Worm (Caenorhabditis elegans): Measurements from ENCODE around the gene sre-26.
A peak's percentile ranks its signal among the peaks of the same experiment; 100 is the strongest.

The sre-26 gene

ce11 chrII:12420486-12420885 lies at the start of gene sre-26:
TSS of gene sre-26 (minus strand) at chrII:12420586.
- no peak for TF ChIP-seq blmp-1 (tag; optimal IDR thresholded peaks at IDR 0.05)
- TF ChIP-seq mab-5 (tag; optimal IDR thresholded peaks at IDR 0.05), result no peak
- TF ChIP-seq ztf-11 (tag; optimal IDR thresholded peaks at IDR 0.05), result no peak
- no peak for TF ChIP-seq ceh-43 (GFP tag; optimal IDR thresholded peaks at IDR 0.05)
- no peak for TF ChIP-seq cnd-1 (tag; optimal IDR thresholded peaks at IDR 0.05)
- TF ChIP-seq M03D4.4 (tag; optimal IDR thresholded peaks at IDR 0.05), result no peak
- no peak for TF ChIP-seq pha-4 (tag; optimal IDR thresholded peaks at IDR 0.05)
- TF ChIP-seq nhr-76 (tag; optimal IDR thresholded peaks at IDR 0.05), result no peak
- no peak for TF ChIP-seq snpc-4 (tag; optimal IDR thresholded peaks at IDR 0.05)
- no peak for TF ChIP-seq ceh-83 (GFP tag; optimal IDR thresholded peaks at IDR 0.05)
- no peak for TF ChIP-seq flh-1 (GFP tag; optimal IDR thresholded peaks at IDR 0.05)
- TF ChIP-seq unc-120 (tag; optimal IDR thresholded peaks at IDR 0.05; ENCODE audit: poor library complexity, severe bottlenecking), result no peak
- TF ChIP-seq bed-3 (GFP tag; optimal IDR thresholded peaks at IDR 0.05), result no peak

DNA sequence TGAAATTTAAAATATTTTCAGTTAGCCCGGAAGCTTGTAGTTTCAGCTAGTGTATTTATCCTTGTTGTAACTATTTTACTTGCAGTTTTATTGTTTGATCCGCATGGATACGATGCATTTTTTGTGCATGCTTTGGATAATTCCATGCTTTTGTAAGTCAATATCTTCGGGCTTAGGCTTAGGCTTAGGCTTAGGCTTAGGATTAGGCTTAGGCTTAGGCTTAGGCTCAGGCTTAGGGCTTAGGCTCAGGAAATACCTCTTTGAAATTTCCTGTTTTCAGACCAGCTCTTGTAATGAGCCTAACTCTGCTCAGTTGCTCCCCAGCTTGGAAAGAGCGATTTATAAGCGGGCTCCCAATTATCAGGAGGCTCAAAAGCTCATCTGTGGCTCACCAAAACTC lies 46.7 kb upstream of the sre-26 start, which contains the start of gene srg-16:
Gene srg-16 (plus strand): TSS at position 87 of the 400 bp plus-strand sequence.
- TF ChIP-seq lin-32 (GFP tag; optimal IDR thresholded peaks at IDR 0.05) (no peak), flh-1 (GFP tag; optimal IDR thresholded peaks at IDR 0.05) (no peak), blmp-1 (tag; optimal IDR thresholded peaks at IDR 0.05) (no peak), sem-2 (GFP tag; optimal IDR thresholded peaks at IDR 0.05) (no peak), sptf-1 (tag; optimal IDR thresholded peaks at IDR 0.05) (no peak), mab-5 (tag; optimal IDR thresholded peaks at IDR 0.05) (no peak), pha-4 (tag; optimal IDR thresholded peaks at IDR 0.05) (no peak), bed-3 (GFP tag; optimal IDR thresholded peaks at IDR 0.05) (no peak), nhr-2 (tag; optimal IDR thresholded peaks at IDR 0.05) (no peak), nhr-12 (tag; optimal IDR thresholded peaks at IDR 0.05) (no peak), elt-3 (tag; optimal IDR thresholded peaks at IDR 0.05) (no peak), unc-120 (tag; optimal IDR thresholded peaks at IDR 0.05; ENCODE audit: poor library complexity, severe bottlenecking) (no peak), ceh-83 (GFP tag; optimal IDR thresholded peaks at IDR 0.05) (no peak), lin-13 (tag; optimal IDR thresholded peaks at IDR 0.05) (no peak), ham-2 (GFP tag; optimal IDR thresholded peaks at IDR 0.05) (no peak)

DNA sequence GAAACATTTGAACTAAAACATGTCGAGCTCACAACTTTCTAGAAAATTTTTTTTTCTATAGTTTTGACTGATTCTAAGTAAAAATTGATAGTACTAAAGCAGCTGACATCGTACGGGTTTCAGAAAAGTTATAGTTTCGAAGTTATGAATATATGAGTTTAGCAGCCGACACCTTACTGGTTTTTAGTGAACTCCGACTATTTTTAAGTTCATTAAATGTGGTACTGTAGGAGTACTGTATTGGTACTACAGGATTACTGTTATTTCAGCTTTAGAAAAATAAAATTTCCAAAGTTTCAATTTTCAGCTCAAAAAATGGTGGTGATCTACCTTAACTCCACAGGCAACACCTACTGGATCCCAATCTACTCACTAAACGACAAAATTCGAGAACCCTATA lies 45.2 kb upstream of the sre-26 start, which contains the start of gene sre-37:
Gene sre-37 (plus strand): TSS at position 301 of the 400 bp plus-strand sequence.
- TF ChIP-seq hlh-1 (tag; optimal IDR thresholded peaks at IDR 0.05), result no peak
- TF ChIP-seq bed-3 (GFP tag; optimal IDR thresholded peaks at IDR 0.05), result no peak
- TF ChIP-seq ham-2 (GFP tag; optimal IDR thresholded peaks at IDR 0.05), result no peak
- TF ChIP-seq elt-1 (tag; optimal IDR thresholded peaks at IDR 0.05; ENCODE audit: borderline replicate concordance, insufficient read depth), result no peak
- TF ChIP-seq snpc-4 (tag; optimal IDR thresholded peaks at IDR 0.05), result no peak
- no peak for TF ChIP-seq mls-2 (tag; optimal IDR thresholded peaks at IDR 0.05)
- no peak for TF ChIP-seq nhr-28 (tag; optimal IDR thresholded peaks at IDR 0.05)
- no peak for TF ChIP-seq ceh-39 (tag; optimal IDR thresholded peaks at IDR 0.05)
- TF ChIP-seq lin-32 (GFP tag; optimal IDR thresholded peaks at IDR 0.05), result no peak
- TF ChIP-seq sptf-1 (tag; optimal IDR thresholded peaks at IDR 0.05), result no peak
- no peak for TF ChIP-seq mab-5 (tag; optimal IDR thresholded peaks at IDR 0.05)
- TF ChIP-seq blmp-1 (tag; optimal IDR thresholded peaks at IDR 0.05), result no peak
- no peak for TF ChIP-seq ztf-11 (tag; optimal IDR thresholded peaks at IDR 0.05)
- TF ChIP-seq unc-62 (GFP tag; optimal IDR thresholded peaks at IDR 0.05), result no peak

DNA sequence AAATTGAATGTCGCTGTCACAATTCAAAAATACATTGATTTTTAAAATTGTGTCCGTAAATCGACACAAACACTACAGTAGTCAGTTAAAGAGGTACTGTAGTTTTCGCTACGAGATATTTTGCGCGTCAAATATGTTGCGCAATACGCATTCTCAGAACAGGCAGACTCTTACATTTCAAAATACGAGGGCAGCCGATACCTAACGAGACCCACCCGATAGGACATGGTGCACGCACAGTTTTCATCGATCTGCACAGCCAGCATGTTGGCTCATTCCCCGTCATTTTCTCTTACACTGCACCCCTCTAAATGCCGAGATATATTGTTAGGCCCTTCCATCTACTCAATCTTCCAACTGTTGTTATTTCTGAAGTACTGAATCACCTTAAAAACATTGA lies 41.9 kb upstream of the sre-26 start, which contains the start of gene F15A4.2:
Gene F15A4.2 (plus strand): TSS at position 301 of the 400 bp plus-strand sequence.
- TF ChIP-seq zip-8 (tag; optimal IDR thresholded peaks at IDR 0.05), result peak; percentile 29
- peak; percentile 66 for TF ChIP-seq ceh-39 (tag; optimal IDR thresholded peaks at IDR 0.05)
- no peak for TF ChIP-seq bed-3 (GFP tag; optimal IDR thresholded peaks at IDR 0.05)
- TF ChIP-seq lsy-2 (tag; optimal IDR thresholded peaks at IDR 0.05), result peak; percentile 12

ce11 chrII:12460602-12461453 lies 40.4 kb upstream of the sre-26 start, which contains the start of gene tag-280:
TSS of gene tag-280 (plus strand) at chrII:12460652.
- no peak for TF ChIP-seq flh-1 (GFP tag; optimal IDR thresholded peaks at IDR 0.05)
- no peak for TF ChIP-seq ceh-39 (tag; optimal IDR thresholded peaks at IDR 0.05)
- no peak for TF ChIP-seq elt-3 (tag; optimal IDR thresholded peaks at IDR 0.05)
- no peak for TF ChIP-seq pha-4 (tag; optimal IDR thresholded peaks at IDR 0.05)
- no peak for TF ChIP-seq mab-5 (tag; optimal IDR thresholded peaks at IDR 0.05)
- no peak for TF ChIP-seq mls-2 (tag; optimal IDR thresholded peaks at IDR 0.05)
- no peak for TF ChIP-seq blmp-1 (tag; optimal IDR thresholded peaks at IDR 0.05)
